Fruit fly (Drosophila melanogaster) whole organism, wandering third instar larva: ENCODE data around the gene CG31091.
A peak's percentile ranks its signal among the peaks of the same experiment; 100 is the strongest.

Experiments used
- Abd-B ChIP-seq: fragments of >200 bp; optimal IDR thresholded peaks from 2 replicates; lab custom pipeline; 2017; ENCODE audit warnings: missing biosample characterization, missing genetic modification characterization
- CG32264 ChIP-seq: fragments of 200-800 bp; sonication (Bioruptor generic); optimal IDR thresholded peaks from 2 replicates; lab custom pipeline; 2016; ENCODE audit warnings: missing biosample characterization, missing genetic modification characterization
- CG9705 ChIP-seq: fragments of 200-800 bp; sonication (Bioruptor generic); optimal IDR thresholded peaks from 2 replicates; lab custom pipeline; 2018; ENCODE audit warnings: missing biosample characterization, mild to moderate bottlenecking, missing genetic modification characterization
- CrebA ChIP-seq: fragments of 200-800 bp; sonication (Bioruptor generic); optimal IDR thresholded peaks from 2 replicates; lab custom pipeline; 2016; ENCODE audit warnings: missing biosample characterization, mild to moderate bottlenecking, missing genetic modification characterization, borderline replicate concordance
- Dfd ChIP-seq: fragments of >200 bp; optimal IDR thresholded peaks from 2 replicates; lab custom pipeline; 2017; ENCODE audit warnings: missing biosample characterization, missing genetic modification characterization
- Dif ChIP-seq: fragments of 200-275, 200-300 bp; sonication (Bioruptor generic); optimal IDR thresholded peaks from 2 replicates; lab custom pipeline; 2018; ENCODE audit warnings: missing biosample characterization, missing genetic modification characterization; ENCODE audit not compliant: partially characterized antibody
- GATAd ChIP-seq: sonication (Bioruptor generic); optimal IDR thresholded peaks from 2 replicates; lab custom pipeline; 2016; ENCODE audit warnings: missing biosample characterization, missing genetic modification characterization
- HLH106 ChIP-seq: fragments of 200-800 bp; optimal IDR thresholded peaks from 3 replicates; lab custom pipeline; 2019; ENCODE audit warnings: missing biosample characterization, mild to moderate bottlenecking, missing genetic modification characterization, moderate library complexity
- Hnf4 ChIP-seq: fragments of 200-800 bp; sonication (Bioruptor generic); optimal IDR thresholded peaks from 2 replicates; lab custom pipeline; 2016; ENCODE audit warnings: missing biosample characterization, mild to moderate bottlenecking, missing genetic modification characterization
- Hr78 ChIP-seq: fragments of >200 bp; optimal IDR thresholded peaks from 2 replicates; lab custom pipeline; 2017; ENCODE audit warnings: missing biosample characterization, missing genetic modification characterization
- Hr83 ChIP-seq: fragments of 200-300 bp; sonication (Bioruptor generic); optimal IDR thresholded peaks from 2 replicates; lab custom pipeline; 2016; ENCODE audit warnings: missing biosample characterization, mild to moderate bottlenecking, missing genetic modification characterization, moderate library complexity; ENCODE audit not compliant: poor library complexity, severe bottlenecking
- Jra ChIP-seq: sonication (Bioruptor generic); optimal IDR thresholded peaks from 2 replicates; lab custom pipeline; 2016; ENCODE audit warnings: missing biosample characterization, missing genetic modification characterization
- Mio ChIP-seq: sonication (Bioruptor generic); optimal IDR thresholded peaks from 2 replicates; lab custom pipeline; 2016; ENCODE audit warnings: missing biosample characterization, missing genetic modification characterization
- Myc ChIP-seq: fragments of >200 bp; optimal IDR thresholded peaks from 2 replicates; lab custom pipeline; 2017
- N ChIP-seq: fragments of >200 bp; optimal IDR thresholded peaks from 2 replicates; lab custom pipeline; 2018; ENCODE audit warnings: missing biosample characterization, missing external identifiers, missing genetic modification characterization
- OdsH ChIP-seq: fragments of 200-800 bp; sonication (Bioruptor generic); optimal IDR thresholded peaks from 2 replicates; lab custom pipeline; 2016; ENCODE audit warnings: missing biosample characterization, mild to moderate bottlenecking, missing genetic modification characterization
- Rel ChIP-seq, 2 experiments: fragments of 200-800 bp; sonication (Bioruptor generic) in 1 of 2; optimal IDR thresholded peaks; 2 replicates in 1 of 2; 3 replicates in 1 of 2; lab custom pipeline; 2016 to 2019; ENCODE audit warnings: mild to moderate bottlenecking in 2 of 2, missing biosample characterization in 2 of 2, missing genetic modification characterization in 2 of 2, moderate library complexity in 1 of 2
- Sp1 ChIP-seq: fragments of 200-800 bp; sonication (Bioruptor generic); optimal IDR thresholded peaks from 3 replicates; lab custom pipeline; 2019; ENCODE audit warnings: missing biosample characterization, mild to moderate bottlenecking, missing genetic modification characterization, moderate library complexity
- Vsx2 ChIP-seq: fragments of 200-300, 225-300 bp; sonication (Bioruptor generic); optimal IDR thresholded peaks from 2 replicates; lab custom pipeline; 2018; ENCODE audit warnings: missing biosample characterization, missing genetic modification characterization; ENCODE audit not compliant: partially characterized antibody
- br ChIP-seq: fragments of 200-800 bp; sonication (Bioruptor generic); optimal IDR thresholded peaks from 2 replicates; lab custom pipeline; 2016; ENCODE audit warnings: missing biosample characterization, missing genetic modification characterization
- brk ChIP-seq: fragments of 200-800 bp; sonication (Bioruptor generic); optimal IDR thresholded peaks from 2 replicates; lab custom pipeline; 2016; ENCODE audit warnings: missing biosample characterization, mild to moderate bottlenecking, missing genetic modification characterization
- dl ChIP-seq, 2 experiments: fragments of 175-275, 200-275 bp in 1 of 2; fragments of 200-275 bp in 1 of 2; sonication (Bioruptor generic); optimal IDR thresholded peaks; lab custom pipeline; 2018; ENCODE audit warnings: mild to moderate bottlenecking in 2 of 2, missing biosample characterization in 2 of 2, missing genetic modification characterization in 2 of 2, moderate library complexity in 2 of 2; ENCODE audit not compliant: partially characterized antibody in 2 of 2, insufficient read depth in 1 of 2
- dmrt93B ChIP-seq: fragments of 200-800 bp; sonication (Bioruptor generic); optimal IDR thresholded peaks from 2 replicates; lab custom pipeline; 2018; ENCODE audit warnings: missing biosample characterization, mild to moderate bottlenecking, missing genetic modification characterization
- dsf ChIP-seq: sonication (Bioruptor generic); optimal IDR thresholded peaks from 2 replicates; lab custom pipeline; 2016; ENCODE audit warnings: missing biosample characterization, missing genetic modification characterization, borderline replicate concordance
- ey ChIP-seq: fragments of 200-800 bp; sonication (Bioruptor generic); optimal IDR thresholded peaks from 2 replicates; lab custom pipeline; 2016; ENCODE audit warnings: missing biosample characterization, missing genetic modification characterization
- foxo ChIP-seq, 2 experiments: fragments of 200-800 bp; sonication (Bioruptor generic); optimal IDR thresholded peaks; 2 replicates in 1 of 2; 3 replicates in 1 of 2; lab custom pipeline; 2016 to 2017; ENCODE audit warnings: missing biosample characterization in 2 of 2, missing genetic modification characterization in 2 of 2
- fru ChIP-seq: fragments of 200-800 bp; sonication (Bioruptor generic); optimal IDR thresholded peaks from 3 replicates; lab custom pipeline; 2016; ENCODE audit warnings: missing biosample characterization, mild to moderate bottlenecking, missing genetic modification characterization
- h ChIP-seq: fragments of 200-800 bp; sonication (Bioruptor generic); optimal IDR thresholded peaks from 3 replicates; lab custom pipeline; 2016; ENCODE audit warnings: missing biosample characterization, mild to moderate bottlenecking, missing genetic modification characterization
- jim ChIP-seq: fragments of 175-275, 200-325 bp; sonication (Bioruptor generic); optimal IDR thresholded peaks from 2 replicates; lab custom pipeline; 2016; ENCODE audit warnings: missing biosample characterization, mild to moderate bottlenecking, missing genetic modification characterization
- lola ChIP-seq: fragments of >200 bp; optimal IDR thresholded peaks from 2 replicates; lab custom pipeline; 2017; ENCODE audit warnings: missing biosample characterization, missing genetic modification characterization
- pan ChIP-seq: fragments of >200 bp; optimal IDR thresholded peaks from 2 replicates; lab custom pipeline; 2017
- psq ChIP-seq: fragments of 200-800 bp; sonication (Bioruptor generic); optimal IDR thresholded peaks from 3 replicates; lab custom pipeline; 2017; ENCODE audit warnings: missing biosample characterization, mild to moderate bottlenecking, missing genetic modification characterization, moderate library complexity
- rgr ChIP-seq: fragments of 200-800 bp; sonication (Bioruptor generic); optimal IDR thresholded peaks from 3 replicates; lab custom pipeline; 2016; ENCODE audit warnings: missing biosample characterization, mild to moderate bottlenecking, missing genetic modification characterization
- sage ChIP-seq: fragments of 200-800 bp; sonication (Bioruptor generic); optimal IDR thresholded peaks from 2 replicates; lab custom pipeline; 2016; ENCODE audit warnings: missing biosample characterization, mild to moderate bottlenecking, missing genetic modification characterization
- sv ChIP-seq: fragments of 200-800 bp; sonication (Bioruptor generic); optimal IDR thresholded peaks from 3 replicates; lab custom pipeline; 2016; ENCODE audit warnings: missing biosample characterization, missing genetic modification characterization
- tai ChIP-seq: sonication (Bioruptor generic); optimal IDR thresholded peaks from 2 replicates; lab custom pipeline; 2016; ENCODE audit warnings: missing biosample characterization, missing genetic modification characterization
- usp ChIP-seq: fragments of >200 bp; optimal IDR thresholded peaks from 2 replicates; lab custom pipeline; 2017; ENCODE audit warnings: missing biosample characterization, missing genetic modification characterization
- woc ChIP-seq: sonication (Bioruptor generic); optimal IDR thresholded peaks from 2 replicates; lab custom pipeline; 2016; ENCODE audit warnings: missing biosample characterization, mild to moderate bottlenecking, missing genetic modification characterization

CG31091 gene

DNA sequence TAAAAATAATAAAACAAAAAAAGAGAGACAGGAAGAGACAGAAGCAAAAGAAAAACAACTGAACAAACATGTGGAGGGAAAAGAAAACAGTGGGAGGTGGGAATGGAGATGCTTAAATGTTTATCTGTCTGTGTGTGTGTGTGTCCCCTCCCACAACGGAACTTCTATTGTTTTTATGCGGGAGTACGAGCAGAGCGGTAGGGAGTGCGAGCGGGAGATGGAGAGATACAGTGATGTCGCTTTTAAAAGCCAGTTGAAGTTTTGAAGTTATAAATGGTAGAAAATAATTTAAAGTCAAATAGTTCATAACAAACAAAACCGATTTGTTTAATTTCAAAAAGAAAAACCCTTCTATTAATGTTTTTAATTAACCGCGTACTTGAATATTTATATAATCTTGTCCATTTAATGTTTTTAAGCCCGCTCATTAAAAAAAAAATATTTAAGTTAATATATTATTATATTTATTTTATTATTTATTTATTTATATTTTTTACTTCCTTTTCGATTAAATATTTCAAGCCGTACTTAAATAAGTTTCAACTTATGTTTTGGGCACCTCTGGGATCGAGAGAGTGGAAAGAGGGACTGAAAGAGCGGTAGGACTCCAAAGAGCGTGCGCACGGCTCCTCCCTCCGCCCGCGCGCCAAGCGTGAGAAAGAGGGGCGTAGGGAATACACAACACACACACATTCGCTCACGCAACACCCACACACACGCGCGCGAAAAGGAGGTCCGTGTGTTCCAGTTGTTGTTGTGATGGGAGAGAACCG is 19.3 kb upstream of the CG31091 start:
- TF ChIP-seq dmrt93B (GFP tag; lab: Kevin White, UChicago): peak; percentile 22
- peak in 1 of 2 experiments; percentile 49 for TF ChIP-seq foxo (GFP tag; optimal IDR thresholded peaks at IDR 0.05; lab: Kevin White, UChicago)
- no peak for TF ChIP-seq ey (GFP tag; lab: Kevin White, UChicago)
- no peak for TF ChIP-seq CrebA (GFP tag; lab: Kevin White, UChicago)
- peak; percentile 58 for TF ChIP-seq Sp1
- TF ChIP-seq Hr83 (GFP tag; lab: Kevin White, UChicago): peak; percentile 76
- no peak for TF ChIP-seq CG32264 (GFP tag; lab: Kevin White, UChicago)
- no peak for TF ChIP-seq fru (GFP tag; lab: Kevin White, UChicago)
- TF ChIP-seq Myc: peak; percentile 13
- no peak for TF ChIP-seq br (GFP tag; lab: Kevin White, UChicago)
- no peak for TF ChIP-seq Abd-B (GFP tag; lab: Kevin White, UChicago)
- TF ChIP-seq pan (lab: Kevin White, UChicago): no peak
- TF ChIP-seq GATAd (GFP tag; lab: Kevin White, UChicago): no peak
- TF ChIP-seq Mio (GFP tag; lab: Kevin White, UChicago): no peak
- TF ChIP-seq tai: no peak
- no peak for TF ChIP-seq CG9705 (GFP tag; lab: Kevin White, UChicago)
- peak; percentile 23 for TF ChIP-seq jim (GFP tag; lab: Kevin White, UChicago)
- TF ChIP-seq rgr (GFP tag; lab: Kevin White, UChicago): peak; percentile 29
- TF ChIP-seq Hr78 (GFP tag; lab: Kevin White, UChicago): no peak
- TF ChIP-seq OdsH (GFP tag; lab: Kevin White, UChicago): peak; percentile 33
- TF ChIP-seq Hnf4 (GFP tag; lab: Kevin White, UChicago): no peak
- TF ChIP-seq lola: no peak
- TF ChIP-seq woc: peak; percentile 28
- no peak for TF ChIP-seq Rel (GFP tag; optimal IDR thresholded peaks at IDR 0.05; lab: Kevin White, UChicago)
- TF ChIP-seq Rel (tag; optimal IDR thresholded peaks at IDR 0.05; lab: Kevin White, UChicago): no peak
- TF ChIP-seq h (GFP tag; lab: Kevin White, UChicago): peak; percentile 14
- peak; percentile 60 for TF ChIP-seq psq (GFP tag; lab: Kevin White, UChicago)
- peak; percentile 74 for TF ChIP-seq Dif (GFP tag; lab: Kevin White, UChicago)
- no peak for TF ChIP-seq Vsx2 (GFP tag; lab: Kevin White, UChicago)
- TF ChIP-seq N (GFP tag; lab: Kevin White, UChicago): no peak
- no peak for TF ChIP-seq dsf (GFP tag; lab: Kevin White, UChicago)
- TF ChIP-seq sage (GFP tag; lab: Kevin White, UChicago): no peak
- TF ChIP-seq sv (GFP tag; lab: Kevin White, UChicago): no peak
- no peak for TF ChIP-seq usp
- peak; percentile 59 for TF ChIP-seq HLH106 (tag; lab: Kevin White, UChicago)
- peak; percentile 3 for TF ChIP-seq Dfd (GFP tag; lab: Kevin White, UChicago)
- TF ChIP-seq Jra (GFP tag; lab: Kevin White, UChicago): no peak
- peak in 1 of 2 experiments; percentile 74 for TF ChIP-seq dl (GFP tag; optimal IDR thresholded peaks at IDR 0.05; lab: Kevin White, UChicago; ENCODE audit: insufficient read depth in 1 of 2, partially characterized antibody in 2 of 2)
- TF ChIP-seq brk (GFP tag; lab: Kevin White, UChicago): no peak
- TF ChIP-seq, all 38 proteins: peak for 15
